Fruit fly (Drosophila melanogaster) whole organism, embryonic: ENCODE results near the gene CG45428.

Experiments used
- Atf-2 ChIP-seq: fragments of 200-800 bp; sonication (Bioruptor generic); optimal IDR thresholded peaks from 2 replicates; lab custom pipeline; 2016; ENCODE audit warnings: missing biosample characterization, missing genetic modification characterization
- Atf3 ChIP-seq: fragments of 200-800 bp; sonication (Bioruptor generic); optimal IDR thresholded peaks from 3 replicates; lab custom pipeline; 2016; ENCODE audit warnings: missing biosample characterization, missing genetic modification characterization
- Awh ChIP-seq: fragments of 200-800 bp; sonication (Bioruptor generic); IDR thresholded peaks from 2 replicates; pipeline ENCODE4, ENCODE4 v1.3.6; 2022; ENCODE audit warnings: missing biosample characterization, missing genetic modification characterization
- CG10274 ChIP-seq: fragments of 200-800 bp; sonication (Bioruptor generic); optimal IDR thresholded peaks from 3 replicates; lab custom pipeline; 2017; ENCODE audit warnings: missing biosample characterization, mild to moderate bottlenecking, missing genetic modification characterization
- CG10565 ChIP-seq: fragments of 200-800 bp; sonication (Bioruptor generic); optimal IDR thresholded peaks from 3 replicates; lab custom pipeline; 2016; ENCODE audit warnings: missing biosample characterization, mild to moderate bottlenecking, missing genetic modification characterization
- CG11085 ChIP-seq: fragments of 200-800 bp; sonication (Bioruptor generic); IDR thresholded peaks from 2 replicates; pipeline ENCODE4 v1.3.6; 2022; ENCODE audit warnings: missing biosample characterization, missing genetic modification characterization
- CG11398 ChIP-seq: fragments of 200-800 bp; sonication (Bioruptor generic); optimal IDR thresholded peaks from 2 replicates; lab custom pipeline; 2016; ENCODE audit warnings: missing biosample characterization, missing genetic modification characterization
- CG11696 ChIP-seq: fragments of 200-800 bp; sonication (Bioruptor generic); IDR thresholded peaks from 2 replicates; pipeline ENCODE4 v1.3.6; 2022; ENCODE audit warnings: missing biosample characterization, missing genetic modification characterization
- CG14050 ChIP-seq: fragments of 200-800 bp; sonication (Bioruptor generic); IDR thresholded peaks from 3 replicates; pipeline ENCODE4 v1.3.6; 2022; ENCODE audit warnings: missing biosample characterization, missing genetic modification characterization
- CG15601 ChIP-seq: fragments of 200-800 bp; sonication (Bioruptor generic); optimal IDR thresholded peaks from 3 replicates; lab custom pipeline; 2019; ENCODE audit warnings: missing biosample characterization, mild to moderate bottlenecking, missing genetic modification characterization, moderate library complexity
- CG16779 ChIP-seq: fragments of 200-800 bp; sonication (Bioruptor generic); IDR thresholded peaks from 2 replicates; pipeline ENCODE4 v1.3.6; 2022; ENCODE audit warnings: missing biosample characterization, missing genetic modification characterization
- CG2202 ChIP-seq: fragments of 200-800 bp; sonication (Bioruptor generic); optimal IDR thresholded peaks from 2 replicates; lab custom pipeline; 2018; ENCODE audit warnings: missing biosample characterization, mild to moderate bottlenecking, missing genetic modification characterization
- CG32772 ChIP-seq: fragments of 200-800 bp; sonication (Bioruptor generic); IDR thresholded peaks from 2 replicates; pipeline ENCODE4 v1.3.6; 2022; ENCODE audit warnings: missing biosample characterization, missing genetic modification characterization
- CG34422 ChIP-seq: fragments of 200-800 bp; sonication (Bioruptor generic); IDR thresholded peaks from 3 replicates; pipeline ENCODE4 v1.3.6; 2022; ENCODE audit warnings: missing biosample characterization, missing genetic modification characterization
- CG6254 ChIP-seq: fragments of 200-800 bp; sonication (Bioruptor generic); optimal IDR thresholded peaks from 3 replicates; lab custom pipeline; 2017; ENCODE audit warnings: mild to moderate bottlenecking, missing biosample characterization, missing genetic modification reagents, missing genetic modification characterization
- CG6854 ChIP-seq: fragments of 200-800 bp; sonication (Bioruptor generic); optimal IDR thresholded peaks from 3 replicates; lab custom pipeline; 2017; ENCODE audit warnings: missing biosample characterization, mild to moderate bottlenecking, missing genetic modification characterization
- CG7357 ChIP-seq: fragments of 200-800 bp; sonication (Bioruptor generic); IDR thresholded peaks from 3 replicates; pipeline ENCODE4 v1.3.6; 2022; ENCODE audit warnings: missing biosample characterization, missing genetic modification characterization
- CG9215 ChIP-seq: fragments of 200-800 bp; sonication (Bioruptor generic); IDR thresholded peaks from 2 replicates; pipeline ENCODE4 v1.3.6; 2022; ENCODE audit warnings: missing biosample characterization, missing genetic modification characterization
- CG9876 ChIP-seq: fragments of 200-800 bp; sonication (Bioruptor generic); optimal IDR thresholded peaks from 2 replicates; lab custom pipeline; 2016; ENCODE audit warnings: missing biosample characterization, missing genetic modification characterization
- D19B ChIP-seq: fragments of 200-800 bp; sonication (Bioruptor generic); optimal IDR thresholded peaks from 2 replicates; lab custom pipeline; 2017; ENCODE audit warnings: missing biosample characterization, mild to moderate bottlenecking, missing genetic modification characterization
- Dad ChIP-seq: fragments of 200-800 bp; sonication (Bioruptor generic); optimal IDR thresholded peaks from 3 replicates; lab custom pipeline; 2016; ENCODE audit warnings: missing biosample characterization, missing genetic modification characterization
- Doc3 ChIP-seq: fragments of 200-800 bp; sonication (Bioruptor generic); IDR thresholded peaks from 3 replicates; pipeline ENCODE4 v1.3.6; 2022; ENCODE audit warnings: missing biosample characterization, missing genetic modification characterization; ENCODE audit not compliant: partially characterized antibody
- E2f2 ChIP-seq: fragments of 200-800 bp; sonication (Bioruptor generic); IDR thresholded peaks from 2 replicates; pipeline ENCODE4 v1.3.6; 2022; ENCODE audit warnings: missing biosample characterization, missing genetic modification characterization
- Hsf ChIP-seq: fragments of 200-800 bp; sonication (Bioruptor generic); optimal IDR thresholded peaks from 3 replicates; lab custom pipeline; 2016; ENCODE audit warnings: missing biosample characterization, missing genetic modification characterization
- Jarid2 ChIP-seq: fragments of 200-800 bp; sonication (Bioruptor generic); optimal IDR thresholded peaks from 3 replicates; lab custom pipeline; 2017; ENCODE audit warnings: mild to moderate bottlenecking, missing biosample characterization, missing genetic modification reagents, missing genetic modification characterization
- Mes4 ChIP-seq: fragments of 200-800 bp; sonication (Bioruptor generic); optimal IDR thresholded peaks from 2 replicates; lab custom pipeline; 2016; ENCODE audit warnings: missing biosample characterization, missing genetic modification characterization
- Oaz ChIP-seq: fragments of 200-800 bp; sonication (Bioruptor generic); IDR thresholded peaks from 2 replicates; pipeline ENCODE4 v1.3.6; 2022; ENCODE audit warnings: missing biosample characterization, missing genetic modification characterization
- Optix ChIP-seq: fragments of 200-800 bp; sonication (Bioruptor generic); IDR thresholded peaks from 3 replicates; pipeline ENCODE4 v1.3.6; 2022; ENCODE audit warnings: missing biosample characterization, missing genetic modification characterization
- Six4 ChIP-seq: fragments of 200-800 bp; sonication (Bioruptor generic); optimal IDR thresholded peaks from 2 replicates; lab custom pipeline; 2016; ENCODE audit warnings: missing biosample characterization, missing genetic modification characterization
- ab ChIP-seq: fragments of 200-800 bp; sonication (Bioruptor generic); optimal IDR thresholded peaks from 2 replicates; lab custom pipeline; 2016; ENCODE audit warnings: missing biosample characterization, missing genetic modification characterization
- ap ChIP-seq: fragments of 200-800 bp; sonication (Bioruptor generic); IDR thresholded peaks from 2 replicates; pipeline ENCODE4 v1.3.6; 2022; ENCODE audit warnings: missing biosample characterization, missing genetic modification characterization
- ase ChIP-seq: fragments of 200-800 bp; sonication (Bioruptor generic); IDR thresholded peaks from 3 replicates; pipeline ENCODE4 v1.3.6; 2022; ENCODE audit warnings: missing biosample characterization, missing genetic modification characterization
- bigmax ChIP-seq: fragments of 200-800 bp; sonication (Bioruptor generic); optimal IDR thresholded peaks from 2 replicates; lab custom pipeline; 2018; ENCODE audit warnings: missing biosample characterization, mild to moderate bottlenecking, missing genetic modification characterization
- da ChIP-seq: fragments of 200-800 bp; sonication (Bioruptor generic); optimal IDR thresholded peaks from 2 replicates; lab custom pipeline; 2016; ENCODE audit warnings: missing biosample characterization, missing genetic modification characterization
- dan ChIP-seq: fragments of 200-800 bp; sonication (Bioruptor generic); IDR thresholded peaks from 2 replicates; pipeline ENCODE4 v1.3.6; 2022; ENCODE audit warnings: missing biosample characterization, missing genetic modification characterization
- dati ChIP-seq: fragments of 200-800 bp; sonication (Bioruptor generic); IDR thresholded peaks from 2 replicates; pipeline ENCODE4 v1.3.6; 2022; ENCODE audit warnings: missing biosample characterization, missing genetic modification characterization
- disco-r ChIP-seq: fragments of 200-800 bp; sonication (Bioruptor generic); optimal IDR thresholded peaks from 2 replicates; lab custom pipeline; 2016; ENCODE audit warnings: missing biosample characterization, missing genetic modification characterization
- dmrt11E ChIP-seq: fragments of 200-800 bp; sonication (Bioruptor generic); optimal IDR thresholded peaks from 3 replicates; lab custom pipeline; 2018; ENCODE audit warnings: missing biosample characterization, mild to moderate bottlenecking, missing genetic modification characterization, moderate library complexity
- dmrt99B ChIP-seq: fragments of 200-800 bp; sonication (Bioruptor generic); optimal IDR thresholded peaks from 2 replicates; lab custom pipeline; 2018; ENCODE audit warnings: missing biosample characterization, mild to moderate bottlenecking, missing genetic modification characterization, moderate library complexity
- lmd ChIP-seq: fragments of 200-800 bp; sonication (Bioruptor generic); IDR thresholded peaks from 2 replicates; pipeline ENCODE4 v1.3.6; 2022; ENCODE audit warnings: missing biosample characterization, missing genetic modification characterization
- luna ChIP-seq: fragments of 200-800 bp; sonication (Bioruptor generic); optimal IDR thresholded peaks from 2 replicates; lab custom pipeline; 2016; ENCODE audit warnings: missing biosample characterization, missing genetic modification characterization
- mld ChIP-seq: fragments of 200-800 bp; sonication (Bioruptor generic); IDR thresholded peaks from 3 replicates; pipeline ENCODE4 v1.3.6; 2022; ENCODE audit warnings: missing biosample characterization, missing genetic modification characterization; ENCODE audit not compliant: partially characterized antibody
- nmo ChIP-seq: fragments of 200-800 bp; sonication (Bioruptor generic); optimal IDR thresholded peaks from 2 replicates; lab custom pipeline; 2018; ENCODE audit warnings: missing biosample characterization, mild to moderate bottlenecking, missing genetic modification characterization, moderate library complexity
- pho ChIP-seq: fragments of 200-800 bp; sonication (Bioruptor generic); optimal IDR thresholded peaks from 2 replicates; lab custom pipeline; 2016; ENCODE audit warnings: missing biosample characterization, missing genetic modification characterization
- sens-2 ChIP-seq: fragments of 200-800 bp; sonication (Bioruptor generic); IDR thresholded peaks from 2 replicates; pipeline ENCODE4 v1.3.6; 2022; ENCODE audit warnings: missing biosample characterization, missing genetic modification characterization
- sob ChIP-seq: fragments of 200-800 bp; sonication (Bioruptor generic); IDR thresholded peaks from 2 replicates; pipeline ENCODE4 v1.3.6; 2022; ENCODE audit warnings: missing biosample characterization, missing genetic modification characterization
- sqz ChIP-seq: fragments of 200-800 bp; sonication (Bioruptor generic); optimal IDR thresholded peaks from 3 replicates; lab custom pipeline; 2018; ENCODE audit warnings: missing biosample characterization, mild to moderate bottlenecking, missing genetic modification characterization
- tap ChIP-seq: fragments of 200-800 bp; optimal IDR thresholded peaks from 3 replicates; lab custom pipeline; 2019; ENCODE audit warnings: missing biosample characterization, mild to moderate bottlenecking, missing genetic modification characterization, moderate library complexity
- trem ChIP-seq: fragments of 200-800 bp; optimal IDR thresholded peaks from 3 replicates; lab custom pipeline; 2019; ENCODE audit warnings: missing biosample characterization, mild to moderate bottlenecking, missing genetic modification characterization, moderate library complexity
- vnd ChIP-seq: fragments of 200-800 bp; sonication (Bioruptor generic); IDR thresholded peaks from 3 replicates; pipeline ENCODE4 v1.3.6; 2022; ENCODE audit warnings: missing biosample characterization, missing genetic modification characterization; ENCODE audit not compliant: partially characterized antibody
- wdn ChIP-seq: fragments of 200-800 bp; sonication (Bioruptor generic); IDR thresholded peaks from 2 replicates; pipeline ENCODE4 v1.3.6; 2022; ENCODE audit warnings: missing biosample characterization, missing genetic modification characterization

Gene CG45428

dm6 chr3L:22878723-22879343, 42.0 kb upstream of the CG45428 start, which contains the start of the genes Chro and Ssl1 (continued):
- TF ChIP-seq CG10274 (GFP tag; lab: Kevin White, UChicago) (peak; percentile 100), Dad (GFP tag; lab: Kevin White, UChicago) (peak; percentile 100), vnd (GFP tag; lab: Robert Waterston, UW) (no peak), da (GFP tag; lab: Kevin White, UChicago) (peak; percentile 100), Atf-2 (peak; percentile 100), Awh (peak; percentile 100), mld (GFP tag; lab: Robert Waterston, UW) (no peak), sob (GFP tag; lab: Robert Waterston, UW) (peak; percentile 100), CG6854 (GFP tag; lab: Kevin White, UChicago) (peak; percentile 100), pho (GFP tag; lab: Kevin White, UChicago) (peak; percentile 100), CG10565 (GFP tag; lab: Kevin White, UChicago) (peak; percentile 100), sqz (peak; percentile 99), dan (GFP tag; lab: Robert Waterston, UW) (peak; percentile 100), ase (GFP tag; lab: Robert Waterston, UW) (peak; percentile 100), CG15601 (tag; lab: Kevin White, UChicago) (peak; percentile 99), dmrt11E (tag; lab: Kevin White, UChicago) (peak; percentile 100), Mes4 (GFP tag; lab: Kevin White, UChicago) (peak; percentile 100), trem (tag; lab: Kevin White, UChicago) (peak; percentile 98), CG9215 (peak; percentile 99), bigmax (GFP tag; lab: Kevin White, UChicago) (peak; percentile 87), CG16779 (peak; percentile 99), luna (peak; percentile 99), CG11085 (GFP tag; lab: Robert Waterston, UW) (peak; percentile 99), lmd (GFP tag; lab: Robert Waterston, UW) (peak; percentile 100), disco-r (GFP tag; lab: Kevin White, UChicago) (peak; percentile 100), CG9876 (peak; percentile 100), dmrt99B (peak; percentile 100), tap (peak; percentile 100), Oaz (peak; percentile 100), Jarid2 (GFP tag; lab: Kevin White, UChicago) (peak; percentile 98), ap (GFP tag; lab: Robert Waterston, UW) (peak; percentile 100), Six4 (peak; percentile 100), CG11696 (GFP tag; lab: Robert Waterston, UW) (peak; percentile 97), CG14050 (GFP tag; lab: Robert Waterston, UW) (peak; percentile 100), nmo (GFP tag; lab: Kevin White, UChicago) (peak; percentile 100), Optix (GFP tag; lab: Robert Waterston, UW) (peak; percentile 100), CG2202 (tag; lab: Kevin White, UChicago) (peak; percentile 100), Doc3 (GFP tag; lab: Robert Waterston, UW) (0 out of 3 replicates have a peak, but pooled peaks have one; percentile 13), CG11398 (peak; percentile 100), ab (GFP tag; lab: Kevin White, UChicago) (peak; percentile 100), CG6254 (GFP tag; lab: Kevin White, UChicago) (peak; percentile 98), Hsf (GFP tag; lab: Kevin White, UChicago) (peak; percentile 100), CG7357 (GFP tag; lab: Robert Waterston, UW) (peak; percentile 99), D19B (peak; percentile 98), CG34422 (GFP tag; lab: Robert Waterston, UW) (peak; percentile 100), Atf3 (GFP tag; lab: Kevin White, UChicago) (peak; percentile 100), sens-2 (GFP tag; lab: Robert Waterston, UW) (peak; percentile 100), wdn (peak; percentile 99), dati (peak; percentile 99), CG32772 (GFP tag; lab: Robert Waterston, UW) (peak; percentile 100), E2f2 (GFP tag; lab: Robert Waterston, UW) (peak; percentile 96)
